Worm (Caenorhabditis elegans): ENCODE measurements around the gene C42C1.8.

C42C1.8 gene

ce11 chrIV:12336893-12337627 lies 46.2 kb downstream of the C42C1.8 start, which contains the start of the genes F19B6.10 and wht-5:
F19B6.10 (plus strand) TSS chrIV:12337193.
wht-5 (plus strand) TSS chrIV:12337577.
- TF ChIP-seq C34F6.9 (tag; optimal IDR thresholded peaks at IDR 0.05) = no peak
- no peak for TF ChIP-seq R02D3.7 (tag; optimal IDR thresholded peaks at IDR 0.05)
- no peak for TF ChIP-seq nhr-10 (tag; optimal IDR thresholded peaks at IDR 0.05)
- no peak for TF ChIP-seq dmd-4 (tag; optimal IDR thresholded peaks at IDR 0.05)
- no peak for TF ChIP-seq unc-39 (tag; optimal IDR thresholded peaks at IDR 0.05)
- no peak for TF ChIP-seq alr-1 (tag; optimal IDR thresholded peaks at IDR 0.05)
- no peak for TF ChIP-seq lsy-2 (tag; optimal IDR thresholded peaks at IDR 0.05)
- no peak for TF ChIP-seq F13H6.1 (tag; optimal IDR thresholded peaks at IDR 0.05)
- no peak for TF ChIP-seq nhr-77 (tag; optimal IDR thresholded peaks at IDR 0.05)
- TF ChIP-seq ztf-4 (tag; optimal IDR thresholded peaks at IDR 0.05) = no peak
- TF ChIP-seq ztf-11 (tag; optimal IDR thresholded peaks at IDR 0.05) = no peak
- no peak for TF ChIP-seq gmeb-1 (tag; optimal IDR thresholded peaks at IDR 0.05)
- no peak for TF ChIP-seq lin-11 (tag; optimal IDR thresholded peaks at IDR 0.05)

- TF ChIP-seq fos-1 (tag; optimal IDR thresholded peaks at IDR 0.05) = no peak
- TF ChIP-seq ztf-1 (GFP tag; conservative IDR thresholded peaks at IDR 0.05) = no peak
- TF ChIP-seq lin-39 (tag; optimal IDR thresholded peaks at IDR 0.05) = no peak
- no peak for TF ChIP-seq R02D3.7 (tag; optimal IDR thresholded peaks at IDR 0.05)
- TF ChIP-seq F13H6.1 (tag; optimal IDR thresholded peaks at IDR 0.05) = no peak
- no peak for TF ChIP-seq dmd-4 (tag; optimal IDR thresholded peaks at IDR 0.05)
- no peak for TF ChIP-seq lin-13 (GFP tag; optimal IDR thresholded peaks at IDR 0.05)
- TF ChIP-seq ceh-16 (tag; optimal IDR thresholded peaks at IDR 0.05) = no peak
- no peak for TF ChIP-seq elt-3 (tag; optimal IDR thresholded peaks at IDR 0.05)
- no peak for TF ChIP-seq ztf-4 (tag; optimal IDR thresholded peaks at IDR 0.05)
- TF ChIP-seq unc-55 (GFP tag; optimal IDR thresholded peaks at IDR 0.05) = no peak
Measured at ce11 chrIV:12340885-12341284, 50.0 kb downstream of the C42C1.8 start.

All from whole organism, L2 larva.